Worm (Caenorhabditis elegans) whole organism, L4 larva: ENCODE data around the gene Y43B11AL.1.

Source experiments
- F10B5.3 ChIP-seq: sonication (generic microtip); optimal IDR thresholded peaks from 2 replicates; lab custom pipeline; 2016; ENCODE audit warnings: mild to moderate bottlenecking, missing genetic modification characterization, missing compliant biosample characterization
- F26F4.8 ChIP-seq: fragments of 200-800 bp; sonication (Bioruptor generic); conservative IDR thresholded peaks from 2 replicates; pipeline ENCODE4 v1.3.6; 2022; ENCODE audit warnings: missing genetic modification characterization, missing compliant biosample characterization
- Y48G9A.11 ChIP-seq: fragments of 200-800 bp; sonication (Bioruptor generic); IDR thresholded peaks from 2 replicates; pipeline ENCODE4 v1.3.6; 2022; ENCODE audit warnings: missing genetic modification reagents, missing genetic modification characterization, missing compliant biosample characterization
- Y75B8A.6 ChIP-seq: fragments of 200-800 bp; sonication (Bioruptor generic); IDR thresholded peaks from 2 replicates; pipeline ENCODE4 v1.3.6; 2022; ENCODE audit warnings: missing genetic modification reagents, missing genetic modification characterization, missing compliant biosample characterization
- aha-1 ChIP-seq: fragments of 150-350 bp; peaks from one replicate; lab custom pipeline; 2014; ENCODE audit warnings: missing biosample characterization, missing genetic modification characterization
- ama-1 ChIP-seq: fragments of 150-350 bp; optimal IDR thresholded peaks from 2 replicates; lab custom pipeline; 2014; ENCODE audit warnings: inconsistent platforms, mixed read lengths
- attf-4 ChIP-seq: sonication (generic microtip); optimal IDR thresholded peaks from 3 replicates; lab custom pipeline; 2017; ENCODE audit warnings: missing biosample characterization, missing genetic modification characterization
- ceh-20 ChIP-seq: fragments of 200-800 bp; sonication (Bioruptor generic); IDR thresholded peaks from 2 replicates; pipeline ENCODE4 v1.3.6; 2022; ENCODE audit warnings: missing genetic modification reagents, missing genetic modification characterization, missing compliant biosample characterization
- ceh-28 ChIP-seq: fragments of 150-350 bp; optimal IDR thresholded peaks from 2 replicates; lab custom pipeline; 2014; ENCODE audit warnings: missing biosample characterization, missing genetic modification reagents, missing genetic modification characterization
- ceh-62 ChIP-seq: sonication (generic microtip); optimal IDR thresholded peaks from 2 replicates; lab custom pipeline; 2017; ENCODE audit warnings: missing biosample characterization, missing genetic modification characterization
- ceh-82 ChIP-seq: sonication (generic microtip); optimal IDR thresholded peaks from 2 replicates; lab custom pipeline; 2017; ENCODE audit warnings: missing biosample characterization, missing genetic modification characterization
- ces-1 ChIP-seq: fragments of 150-350 bp; sonication (generic microtip); optimal IDR thresholded peaks from 4 replicates; lab custom pipeline; 2014; ENCODE audit warnings: missing biosample characterization, missing genetic modification reagents, missing genetic modification characterization
- ctbp-1 ChIP-seq: fragments of 200-800 bp; sonication (Bioruptor generic); IDR thresholded peaks from 2 replicates; pipeline ENCODE4 v1.3.6; 2022; ENCODE audit warnings: missing genetic modification reagents, missing genetic modification characterization, missing compliant biosample characterization
- dmd-6 ChIP-seq: fragments of 200-800 bp; sonication (Bioruptor generic); IDR thresholded peaks from 2 replicates; pipeline ENCODE4 v1.3.6; 2022; ENCODE audit warnings: missing genetic modification reagents, missing genetic modification characterization, missing compliant biosample characterization
- duxl-1 ChIP-seq: sonication (generic microtip); optimal IDR thresholded peaks from 2 replicates; lab custom pipeline; 2016; ENCODE audit warnings: mild to moderate bottlenecking, missing genetic modification characterization, moderate library complexity, missing compliant biosample characterization; ENCODE audit not compliant: poor library complexity
- hlh-30 ChIP-seq: sonication (generic microtip); optimal IDR thresholded peaks from 2 replicates; lab custom pipeline; 2017; ENCODE audit warnings: antibody characterized with exemption, mild to moderate bottlenecking, missing genetic modification characterization, missing compliant biosample characterization; ENCODE audit not compliant: insufficient read depth
- hmg-1.1 ChIP-seq: fragments of 200-800 bp; sonication (Bioruptor generic); IDR thresholded peaks from 2 replicates; pipeline ENCODE4 v1.3.6; 2022; ENCODE audit warnings: missing genetic modification reagents, missing genetic modification characterization, missing compliant biosample characterization
- jun-1 ChIP-seq: fragments of 150-350 bp; optimal IDR thresholded peaks from 2 replicates; lab custom pipeline; 2014; ENCODE audit warnings: missing biosample characterization, missing genetic modification reagents, missing genetic modification characterization
- lim-7 ChIP-seq: fragments of 200-800 bp; sonication (Bioruptor generic); IDR thresholded peaks from 2 replicates; pipeline ENCODE4 v1.3.6; 2022; ENCODE audit warnings: missing genetic modification characterization, missing compliant biosample characterization
- lin-38 ChIP-seq: fragments of 200-800 bp; sonication (Bioruptor generic); IDR thresholded peaks from 2 replicates; pipeline ENCODE4 v1.3.6; 2022; ENCODE audit warnings: missing genetic modification reagents, missing genetic modification characterization, missing compliant biosample characterization
- lsy-2 ChIP-seq, 2 experiments: fragments of 150-350 bp in 1 of 2; sonication (generic microtip) in 1 of 2; optimal IDR thresholded peaks; 2 replicates each; lab custom pipeline; 2014 to 2017; ENCODE audit warnings: missing biosample characterization in 2 of 2, missing genetic modification characterization in 2 of 2
- madf-9 ChIP-seq: fragments of 200-800 bp; sonication (Bioruptor generic); conservative IDR thresholded peaks from 2 replicates; pipeline ENCODE4 v1.3.6; 2022; ENCODE audit warnings: missing genetic modification reagents, missing genetic modification characterization, missing compliant biosample characterization
- mdt-29 ChIP-seq: fragments of 200-800 bp; sonication (Bioruptor generic); IDR thresholded peaks from 2 replicates; pipeline ENCODE4 v1.3.6; 2022; ENCODE audit warnings: missing genetic modification reagents, missing genetic modification characterization, missing compliant biosample characterization
- mxl-2 ChIP-seq: fragments of 200-800 bp; sonication (Bioruptor generic); conservative IDR thresholded peaks from 2 replicates; pipeline ENCODE4 v1.3.6; 2022; ENCODE audit warnings: missing genetic modification reagents, missing genetic modification characterization, missing compliant biosample characterization
- nhr-102 ChIP-seq: sonication (generic microtip); optimal IDR thresholded peaks from 2 replicates; lab custom pipeline; 2016; ENCODE audit warnings: mild to moderate bottlenecking, missing genetic modification characterization, moderate library complexity, missing compliant biosample characterization
- nhr-28 ChIP-seq: fragments of 150-350 bp; optimal IDR thresholded peaks from 2 replicates; lab custom pipeline; 2014; ENCODE audit warnings: missing biosample characterization, missing genetic modification characterization
- nhr-48 ChIP-seq: sonication (generic microtip); optimal IDR thresholded peaks from 2 replicates; lab custom pipeline; 2016; ENCODE audit warnings: mild to moderate bottlenecking, missing genetic modification characterization, missing compliant biosample characterization
- nhr-76 ChIP-seq: fragments of 150-350 bp; optimal IDR thresholded peaks from 2 replicates; lab custom pipeline; 2014; ENCODE audit warnings: missing biosample characterization, missing genetic modification characterization
- pha-4 ChIP-seq, 2 experiments: fragments of 150-350 bp in 1 of 2; fragments of 200-800 bp in 1 of 2; sonication (Bioruptor generic) in 1 of 2; IDR thresholded peaks in 1 of 2; optimal IDR thresholded peaks in 1 of 2; 2 replicates each; pipeline versions ENCODE4 v1.3.6 to Lab custom; 2014 to 2022; ENCODE audit warnings: missing genetic modification characterization in 2 of 2, missing genetic modification reagents in 2 of 2, missing biosample characterization in 1 of 2, missing compliant biosample characterization in 1 of 2
- php-3 ChIP-seq: fragments of 200-800 bp; sonication (Bioruptor generic); IDR thresholded peaks from 2 replicates; pipeline ENCODE4 v1.3.6; 2022; ENCODE audit warnings: missing genetic modification reagents, missing genetic modification characterization, missing compliant biosample characterization
- pqm-1 ChIP-seq: sonication (generic microtip); optimal IDR thresholded peaks from 2 replicates; lab custom pipeline; 2017; ENCODE audit warnings: missing biosample characterization, missing genetic modification characterization
- sdz-12 ChIP-seq: fragments of 200-800 bp; sonication (Bioruptor generic); optimal IDR thresholded peaks from 2 replicates; lab custom pipeline; 2018; ENCODE audit warnings: mild to moderate bottlenecking, missing genetic modification characterization, missing compliant biosample characterization
- skn-1 ChIP-seq: fragments of 150-350 bp; optimal IDR thresholded peaks from 2 replicates; lab custom pipeline; 2014; ENCODE audit warnings: missing biosample characterization, missing genetic modification characterization
- tra-1 ChIP-seq: fragments of 200-800 bp; sonication (Bioruptor generic); IDR thresholded peaks from 2 replicates; pipeline ENCODE4 v1.3.6; 2022; ENCODE audit warnings: missing genetic modification reagents, missing genetic modification characterization, missing compliant biosample characterization
- zag-1 ChIP-seq: fragments of 150-350 bp; optimal IDR thresholded peaks from 2 replicates; lab custom pipeline; 2014; ENCODE audit warnings: missing biosample characterization, missing genetic modification characterization
- zfp-3 ChIP-seq: fragments of 200-800 bp; sonication (Bioruptor generic); conservative IDR thresholded peaks from 2 replicates; pipeline ENCODE4 v1.3.6; 2022; ENCODE audit warnings: missing genetic modification reagents, missing genetic modification characterization, missing compliant biosample characterization
- ztf-11 ChIP-seq: fragments of 150-350 bp; optimal IDR thresholded peaks from 2 replicates; lab custom pipeline; 2014; ENCODE audit warnings: missing biosample characterization, missing genetic modification characterization

Y43B11AL.1 gene

DNA sequence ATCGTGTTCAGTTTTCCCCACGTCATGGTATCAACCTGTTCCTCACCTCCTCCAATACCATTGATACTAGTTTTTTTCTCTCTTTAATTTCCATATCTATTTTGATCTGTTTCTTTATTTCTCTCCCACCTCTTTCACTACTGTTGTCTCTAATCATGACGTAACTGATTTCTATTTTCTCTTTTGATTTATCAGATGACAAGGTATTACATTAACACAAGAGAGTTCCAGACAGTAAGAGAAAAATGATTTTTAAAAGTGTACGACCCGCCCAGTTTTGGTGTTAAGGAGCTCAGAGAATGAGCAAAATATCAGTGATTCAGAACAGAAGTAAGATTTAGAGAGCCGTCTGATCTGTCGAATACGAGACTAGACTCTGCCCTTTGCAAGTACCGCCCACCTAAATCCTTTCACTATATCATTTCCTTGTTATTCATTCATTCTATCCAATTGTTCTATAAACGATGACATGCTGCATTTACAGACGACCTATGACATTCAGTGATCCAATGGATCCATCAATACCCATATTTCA, 15.4 kb upstream of the Y43B11AL.1 start, which contains the start of gene nhr-105 (continued):
- TF ChIP-seq ceh-82 (tag; lab: Kevin White, UChicago) (no peak), Y75B8A.6 (GFP tag; lab: Robert Waterston, UW) (0 out of 2 replicates have a peak, but pooled peaks have one; percentile 33), ceh-62 (tag; lab: Kevin White, UChicago) (no peak), dmd-6 (GFP tag; lab: Robert Waterston, UW) (peak; percentile 77), nhr-48 (tag; lab: Kevin White, UChicago) (peak; percentile 88), hlh-30 (peak; percentile 84), F26F4.8 (no peak), lim-7 (no peak), nhr-76 (tag; lab: Kevin White, UChicago) (peak; percentile 20), lsy-2 (tag; optimal IDR thresholded peaks at IDR 0.05; lab: Kevin White, UChicago) (peak in 1 of 2 experiments; percentile 79), ctbp-1 (GFP tag; lab: Robert Waterston, UW) (peak; percentile 9; the same call in 1 of the 2 replicates), madf-9 (GFP tag; lab: Robert Waterston, UW) (no peak; the same call in 1 of the 2 replicates), sdz-12 (peak; percentile 46), attf-4 (tag; lab: Kevin White, UChicago) (no peak), php-3 (GFP tag; lab: Robert Waterston, UW) (peak; percentile 32; the same call in 1 of the 2 replicates), mxl-2 (GFP tag; lab: Robert Waterston, UW) (peak; percentile 67; the same call in 1 of the 2 replicates), pqm-1 (tag; lab: Kevin White, UChicago) (peak; percentile 13), zag-1 (tag; lab: Kevin White, UChicago) (no peak), ces-1 (GFP tag; lab: Kevin White, UChicago) (no peak), ztf-11 (tag; lab: Kevin White, UChicago) (no peak), nhr-28 (tag; lab: Kevin White, UChicago) (peak; percentile 81), hmg-1.1 (no peak), ceh-28 (tag; lab: Kevin White, UChicago) (no peak), mdt-29 (GFP tag; lab: Robert Waterston, UW) (no peak), jun-1 (tag; lab: Kevin White, UChicago) (no peak)

DNA sequence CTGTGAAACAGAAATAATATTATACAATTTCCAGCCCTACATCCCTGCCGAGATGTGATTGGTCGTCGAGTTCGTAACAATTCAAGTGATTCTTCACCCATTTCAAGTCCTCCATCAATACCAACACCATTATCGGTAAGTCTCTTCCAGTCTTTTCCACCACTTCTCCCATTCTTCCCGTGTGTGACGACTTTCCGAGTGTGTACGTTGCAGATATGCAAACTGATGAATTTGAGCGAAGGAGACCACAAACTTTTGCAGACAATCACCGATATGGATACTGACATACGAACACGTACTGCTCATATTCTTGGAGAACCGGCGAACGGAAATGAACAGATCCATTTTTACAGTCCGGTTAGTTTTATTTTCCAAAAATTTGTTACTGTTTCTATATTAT, 13.6 kb upstream of the Y43B11AL.1 start:
- TF ChIP-seq madf-9 (GFP tag; lab: Robert Waterston, UW) (no peak), ztf-11 (tag; lab: Kevin White, UChicago) (no peak), nhr-102 (tag; lab: Kevin White, UChicago) (no peak), mdt-29 (GFP tag; lab: Robert Waterston, UW) (0 out of 2 replicates have a peak, but pooled peaks have one; percentile 14), ama-1 (peak; percentile 30), aha-1 (peak; percentile 52), pha-4 (GFP tag; IDR thresholded peaks at IDR 0.05; lab: Robert Waterston, UW) (no peak), pha-4 (tag; optimal IDR thresholded peaks at IDR 0.05; lab: Kevin White, UChicago) (no peak), zfp-3 (no peak)

DNA sequence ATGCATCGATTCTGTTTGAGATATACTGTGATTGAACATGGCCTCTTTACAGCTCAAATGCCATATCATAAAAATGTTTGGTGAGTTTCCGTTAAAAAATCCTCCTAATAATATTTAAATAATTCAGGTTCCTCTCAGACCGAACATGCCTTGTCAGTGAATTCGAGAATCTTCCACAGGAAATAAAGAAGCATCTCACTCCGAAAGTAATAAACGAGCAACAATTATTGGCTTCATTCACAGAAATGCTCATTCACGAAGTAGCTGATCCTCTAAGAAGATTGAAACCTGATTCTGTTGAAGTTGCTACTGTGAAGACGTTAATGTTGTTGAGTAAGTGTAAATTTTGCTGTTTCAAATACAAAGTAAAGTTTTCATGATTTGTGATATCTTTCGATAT, 13.0 kb upstream of the Y43B11AL.1 start:
- no peak for TF ChIP-seq Y48G9A.11
- TF ChIP-seq duxl-1: no peak
- no peak for TF ChIP-seq tra-1
- TF ChIP-seq lin-38 (GFP tag; lab: Robert Waterston, UW): no peak
- TF ChIP-seq ceh-20 (GFP tag; lab: Robert Waterston, UW): no peak
- TF ChIP-seq F10B5.3 (tag; lab: Kevin White, UChicago): no peak

DNA sequence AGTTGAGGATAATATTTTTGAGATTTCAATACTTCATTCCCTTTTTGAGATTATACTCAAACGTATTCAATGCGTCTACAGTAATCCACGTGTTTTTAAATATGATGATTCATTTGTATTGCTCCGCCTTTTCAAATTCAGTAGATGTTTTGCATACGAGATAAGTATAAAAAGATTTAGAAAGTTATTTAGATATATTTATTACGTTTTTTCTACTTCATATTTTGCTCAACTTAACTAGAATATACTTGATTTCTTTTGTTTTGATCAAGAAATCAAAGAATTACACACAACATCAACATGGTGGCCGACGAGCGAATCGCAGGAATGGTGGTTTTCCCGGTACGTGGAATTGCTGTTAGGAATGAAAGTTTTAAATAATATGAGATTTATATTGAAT, 7.4 kb upstream of the Y43B11AL.1 start, which contains the start of gene srx-50:
Gene srx-50, plus strand, starts transcription at position 301 of the 400 bp plus-strand sequence.
- TF ChIP-seq skn-1 (tag; lab: Kevin White, UChicago): no peak
- no peak for TF ChIP-seq ztf-11 (tag; lab: Kevin White, UChicago)
